Worm (Caenorhabditis elegans): ENCODE data around the gene T24E12.12.

T24E12.12 gene

ce11 chrII:3759010-3759409, at the start of gene T24E12.12:
TSS of gene T24E12.12 (plus strand) at chrII:3759290.
- TF ChIP-seq W03F9.2 (tag; optimal IDR thresholded peaks at IDR 0.05) (no peak), him-1 (tag; optimal IDR thresholded peaks at IDR 0.05) (no peak), dao-5 (tag; optimal IDR thresholded peaks at IDR 0.05) (no peak)

- TF ChIP-seq dao-5 (tag; optimal IDR thresholded peaks at IDR 0.05): no peak
- TF ChIP-seq him-1 (tag; optimal IDR thresholded peaks at IDR 0.05): no peak
- TF ChIP-seq W03F9.2 (tag; optimal IDR thresholded peaks at IDR 0.05): no peak
These were observed 48.0 kb upstream of the T24E12.12 start, which contains the start of gene fbxc-53 for ce11 chrII:3711047-3711446. TSS of gene fbxc-53 (plus strand) at chrII:3711291.

ce11 chrII:3714595-3714994, 44.5 kb upstream of the T24E12.12 start, which contains the start of gene srh-100:
TSS of gene srh-100 (minus strand) at chrII:3714695.
- no peak for TF ChIP-seq W03F9.2 (tag; optimal IDR thresholded peaks at IDR 0.05)
- TF ChIP-seq dao-5 (tag; optimal IDR thresholded peaks at IDR 0.05): no peak
- TF ChIP-seq him-1 (tag; optimal IDR thresholded peaks at IDR 0.05): no peak

ce11 chrII:3716455-3716854, 42.6 kb upstream of the T24E12.12 start, which contains the start of gene srh-99:
TSS of gene srh-99 (minus strand) at chrII:3716555.
- no peak for TF ChIP-seq dao-5 (tag; optimal IDR thresholded peaks at IDR 0.05)
- TF ChIP-seq W03F9.2 (tag; optimal IDR thresholded peaks at IDR 0.05): no peak
- no peak for TF ChIP-seq him-1 (tag; optimal IDR thresholded peaks at IDR 0.05)

ce11 chrII:3716961-3717360, 42.1 kb upstream of the T24E12.12 start, which contains the start of gene fbxc-52:
TSS of gene fbxc-52 (plus strand) at chrII:3717261.
- TF ChIP-seq him-1 (tag; optimal IDR thresholded peaks at IDR 0.05) (no peak), W03F9.2 (tag; optimal IDR thresholded peaks at IDR 0.05) (no peak), dao-5 (tag; optimal IDR thresholded peaks at IDR 0.05) (no peak)

ce11 chrII:3721016-3721415, 38.1 kb upstream of the T24E12.12 start, which contains the start of gene C46E10.3:
TSS of gene C46E10.3 (plus strand) at chrII:3721316.
- TF ChIP-seq dao-5 (tag; optimal IDR thresholded peaks at IDR 0.05): no peak

ce11 chrII:3724175-3724715, 34.8 kb upstream of the T24E12.12 start, which contains the start of gene C46E10.1:
TSS of gene C46E10.1 (plus strand) at chrII:3724225.
- TF ChIP-seq him-1 (tag; optimal IDR thresholded peaks at IDR 0.05): no peak
- TF ChIP-seq dao-5 (tag; optimal IDR thresholded peaks at IDR 0.05): no peak
- no peak for TF ChIP-seq W03F9.2 (tag; optimal IDR thresholded peaks at IDR 0.05)

- TF ChIP-seq dao-5 (tag; optimal IDR thresholded peaks at IDR 0.05) (no peak), W03F9.2 (tag; optimal IDR thresholded peaks at IDR 0.05) (no peak), him-1 (tag; optimal IDR thresholded peaks at IDR 0.05) (no peak)
These were observed 31.1 kb upstream of the T24E12.12 start, which contains the start of gene C46E10.8 for ce11 chrII:3727996-3728395. TSS of gene C46E10.8 (minus strand) at chrII:3728096.

- TF ChIP-seq W03F9.2 (tag; optimal IDR thresholded peaks at IDR 0.05): no peak
- TF ChIP-seq dao-5 (tag; optimal IDR thresholded peaks at IDR 0.05): no peak
These were observed 27.4 kb upstream of the T24E12.12 start, which contains the start of the genes sdz-12 and bath-31 for ce11 chrII:3731723-3732122. TSS of gene sdz-12 (minus strand) at chrII:3731823. TSS of gene bath-31 (plus strand) at chrII:3731973.

ce11 chrII:3736893-3737375, 22.2 kb upstream of the T24E12.12 start, which contains the start of gene F12E12.6:
TSS of gene F12E12.6 (minus strand) at chrII:3736943.
- TF ChIP-seq him-1 (tag; optimal IDR thresholded peaks at IDR 0.05) (no peak), W03F9.2 (tag; optimal IDR thresholded peaks at IDR 0.05) (no peak), dao-5 (tag; optimal IDR thresholded peaks at IDR 0.05) (no peak)

- TF ChIP-seq him-1 (tag; optimal IDR thresholded peaks at IDR 0.05) (no peak), W03F9.2 (tag; optimal IDR thresholded peaks at IDR 0.05) (no peak), dao-5 (tag; optimal IDR thresholded peaks at IDR 0.05) (no peak)
These were observed 19.4 kb upstream of the T24E12.12 start, which contains the start of gene F12E12.2 for ce11 chrII:3739647-3740046. TSS of gene F12E12.2 (plus strand) at chrII:3739947.

- TF ChIP-seq him-1 (tag; optimal IDR thresholded peaks at IDR 0.05) (no peak), dao-5 (tag; optimal IDR thresholded peaks at IDR 0.05) (no peak), W03F9.2 (tag; optimal IDR thresholded peaks at IDR 0.05) (no peak)
These were observed 17.5 kb upstream of the T24E12.12 start, which contains the start of gene F12E12.1 for ce11 chrII:3741584-3741983. TSS of gene F12E12.1 (plus strand) at chrII:3741884.

ce11 chrII:3743684-3744200, 15.3 kb upstream of the T24E12.12 start, which contains the start of gene nta-1:
TSS of gene nta-1 (minus strand) at chrII:3743814.
- no peak for TF ChIP-seq W03F9.2 (tag; optimal IDR thresholded peaks at IDR 0.05)
- no peak for TF ChIP-seq dao-5 (tag; optimal IDR thresholded peaks at IDR 0.05)
- no peak for TF ChIP-seq him-1 (tag; optimal IDR thresholded peaks at IDR 0.05)

ce11 chrII:3747405-3747804, 11.7 kb upstream of the T24E12.12 start, which contains the start of gene fbxb-92:
TSS of gene fbxb-92 (minus strand) at chrII:3747505.
- TF ChIP-seq W03F9.2 (tag; optimal IDR thresholded peaks at IDR 0.05): no peak
- TF ChIP-seq dao-5 (tag; optimal IDR thresholded peaks at IDR 0.05): no peak
- no peak for TF ChIP-seq him-1 (tag; optimal IDR thresholded peaks at IDR 0.05)

All from whole organism, L4/young adult.